Fruit fly (Drosophila melanogaster) whole organism, embryonic: Measurements from ENCODE around the gene CG4462.

Experiments used
- B-H2 ChIP-seq: fragments of 200-800 bp; sonication (Bioruptor generic); optimal IDR thresholded peaks from 2 replicates; lab custom pipeline; 2018; ENCODE audit warnings: missing biosample characterization, mild to moderate bottlenecking, missing genetic modification characterization
- Bgb ChIP-seq: fragments of 200-800 bp; sonication (Bioruptor generic); IDR thresholded peaks from 2 replicates; pipeline ENCODE4 v1.3.6; 2022; ENCODE audit warnings: missing biosample characterization, missing genetic modification characterization; ENCODE audit not compliant: partially characterized antibody
- CG1024 ChIP-seq: fragments of 200-800 bp; sonication (Bioruptor generic); IDR thresholded peaks from 2 replicates; pipeline ENCODE4 v1.3.6; 2022; ENCODE audit warnings: missing biosample characterization, missing genetic modification characterization
- CG11398 ChIP-seq: fragments of 200-800 bp; sonication (Bioruptor generic); optimal IDR thresholded peaks from 2 replicates; lab custom pipeline; 2016; ENCODE audit warnings: missing biosample characterization, missing genetic modification characterization
- CG12391 ChIP-seq: fragments of 200-800 bp; sonication (Bioruptor generic); optimal IDR thresholded peaks from 3 replicates; lab custom pipeline; 2018; ENCODE audit warnings: missing biosample characterization, mild to moderate bottlenecking, missing genetic modification characterization, moderate library complexity
- CG12942 ChIP-seq: fragments of 200-800 bp; sonication (Bioruptor generic); optimal IDR thresholded peaks from 3 replicates; lab custom pipeline; 2016; ENCODE audit warnings: missing biosample characterization, missing genetic modification characterization
- CG13624 ChIP-seq: fragments of 200-800 bp; sonication (Bioruptor generic); optimal IDR thresholded peaks from 2 replicates; lab custom pipeline; 2016; ENCODE audit warnings: missing biosample characterization, missing genetic modification characterization
- CG14667 ChIP-seq: fragments of 200-800 bp; sonication (Bioruptor generic); IDR thresholded peaks from 2 replicates; pipeline ENCODE4 v1.3.6; 2022; ENCODE audit warnings: missing biosample characterization, missing genetic modification characterization
- CG1602 ChIP-seq: fragments of 200-800 bp; sonication (Bioruptor generic); optimal IDR thresholded peaks from 3 replicates; lab custom pipeline; 2016; ENCODE audit warnings: missing biosample characterization, missing genetic modification characterization
- CG17829 ChIP-seq: fragments of 200-800 bp; optimal IDR thresholded peaks from 2 replicates; lab custom pipeline; 2019; ENCODE audit warnings: missing biosample characterization, mild to moderate bottlenecking, missing genetic modification characterization, moderate library complexity
- CG30431 ChIP-seq: fragments of 200-800 bp; sonication (Bioruptor generic); optimal IDR thresholded peaks from 2 replicates; lab custom pipeline; 2017; ENCODE audit warnings: missing biosample characterization, missing genetic modification characterization
- CG31224 ChIP-seq: fragments of 200-800 bp; sonication (Bioruptor generic); IDR thresholded peaks from 2 replicates; pipeline ENCODE4 v1.3.6; 2022; ENCODE audit warnings: missing biosample characterization, missing genetic modification characterization
- CG34422 ChIP-seq: fragments of 200-800 bp; sonication (Bioruptor generic); IDR thresholded peaks from 3 replicates; pipeline ENCODE4 v1.3.6; 2022; ENCODE audit warnings: missing biosample characterization, missing genetic modification characterization
- CG3995 ChIP-seq: fragments of 200-800 bp; sonication (Bioruptor generic); optimal IDR thresholded peaks from 3 replicates; lab custom pipeline; 2016; ENCODE audit warnings: missing biosample characterization, missing genetic modification characterization
- CG5180 ChIP-seq: fragments of 200-800 bp; sonication (Bioruptor generic); optimal IDR thresholded peaks from 3 replicates; lab custom pipeline; 2017; ENCODE audit warnings: missing biosample characterization, missing genetic modification characterization, mild to moderate bottlenecking, moderate library complexity, missing genetic modification reagents
- CG6813 ChIP-seq: fragments of 200-800 bp; sonication (Bioruptor generic); optimal IDR thresholded peaks from 2 replicates; lab custom pipeline; 2017; ENCODE audit warnings: missing biosample characterization, missing genetic modification characterization, mild to moderate bottlenecking, moderate library complexity, missing genetic modification reagents
- CG7556 ChIP-seq: fragments of 200-800 bp; sonication (Bioruptor generic); optimal IDR thresholded peaks from 2 replicates; lab custom pipeline; 2017; ENCODE audit warnings: missing biosample characterization, mild to moderate bottlenecking, missing genetic modification characterization
- CG7987 ChIP-seq: fragments of 200-800 bp; sonication (Bioruptor generic); optimal IDR thresholded peaks from 2 replicates; lab custom pipeline; 2018; ENCODE audit warnings: missing biosample characterization, mild to moderate bottlenecking, missing genetic modification characterization, moderate library complexity
- CG9876 ChIP-seq: fragments of 200-800 bp; sonication (Bioruptor generic); optimal IDR thresholded peaks from 2 replicates; lab custom pipeline; 2016; ENCODE audit warnings: missing biosample characterization, missing genetic modification characterization
- CTCF ChIP-seq: fragments of 200-800 bp; sonication (Bioruptor generic); optimal IDR thresholded peaks from 2 replicates; lab custom pipeline; 2017; ENCODE audit warnings: missing biosample characterization, mild to moderate bottlenecking, missing genetic modification characterization, moderate library complexity
- CoRest ChIP-seq: fragments of 200-800 bp; sonication (Bioruptor generic); optimal IDR thresholded peaks from 3 replicates; lab custom pipeline; 2018; ENCODE audit warnings: missing biosample characterization, mild to moderate bottlenecking, missing genetic modification characterization, moderate library complexity
- Dbx ChIP-seq: fragments of 200-800 bp; sonication (Bioruptor generic); IDR thresholded peaks from 3 replicates; pipeline ENCODE4 v1.3.6; 2022; ENCODE audit warnings: missing biosample characterization, missing genetic modification characterization
- Dll ChIP-seq: fragments of 200-800 bp; sonication (Bioruptor generic); IDR thresholded peaks from 4 replicates; pipeline ENCODE4 v1.3.6; 2022; ENCODE audit warnings: missing biosample characterization, missing genetic modification characterization; ENCODE audit not compliant: partially characterized antibody
- Doc3 ChIP-seq: fragments of 200-800 bp; sonication (Bioruptor generic); IDR thresholded peaks from 3 replicates; pipeline ENCODE4 v1.3.6; 2022; ENCODE audit warnings: missing biosample characterization, missing genetic modification characterization; ENCODE audit not compliant: partially characterized antibody
- ERR ChIP-seq: fragments of 200-800 bp; sonication (Bioruptor generic); optimal IDR thresholded peaks from 2 replicates; lab custom pipeline; 2016; ENCODE audit warnings: missing biosample characterization, missing genetic modification characterization
- HHEX ChIP-seq: fragments of 200-800 bp; sonication (Bioruptor generic); optimal IDR thresholded peaks from 3 replicates; lab custom pipeline; 2017; ENCODE audit warnings: missing biosample characterization, mild to moderate bottlenecking, missing genetic modification characterization, missing genetic modification reagents
- HLH3B ChIP-seq: fragments of 200-800 bp; sonication (Bioruptor generic); IDR thresholded peaks from 2 replicates; pipeline ENCODE4 v1.3.6; 2022; ENCODE audit warnings: missing biosample characterization, missing genetic modification characterization
- Hr51 ChIP-seq, 2 experiments: fragments of 200-800 bp; sonication (Bioruptor generic); optimal IDR thresholded peaks; 2 replicates in 1 of 2; 3 replicates in 1 of 2; lab custom pipeline; 2016 to 2018; ENCODE audit warnings: missing biosample characterization in 2 of 2, missing genetic modification characterization in 2 of 2, mild to moderate bottlenecking in 1 of 2, moderate library complexity in 1 of 2
- Hsf ChIP-seq: fragments of 200-800 bp; sonication (Bioruptor generic); optimal IDR thresholded peaks from 3 replicates; lab custom pipeline; 2016; ENCODE audit warnings: missing biosample characterization, missing genetic modification characterization
- MESR4 ChIP-seq: fragments of 200-800 bp; sonication (Bioruptor generic); optimal IDR thresholded peaks from 2 replicates; lab custom pipeline; 2018; ENCODE audit warnings: missing biosample characterization, mild to moderate bottlenecking, missing genetic modification characterization, moderate library complexity
- Taf1 ChIP-seq: fragments of 200-800 bp; sonication (Bioruptor generic); IDR thresholded peaks from 2 replicates; pipeline ENCODE4 v1.3.6; 2022; ENCODE audit warnings: missing biosample characterization, missing genetic modification characterization
- Tbp ChIP-seq: fragments of >200 bp; optimal IDR thresholded peaks from 2 replicates; lab custom pipeline; 2018; ENCODE audit warnings: missing biosample characterization, missing genetic modification characterization
- Trl ChIP-seq, 3 experiments: fragments of >200 bp in 2 of 3; fragments of 200-800 bp in 1 of 3; sonication (Bioruptor generic) in 1 of 3; optimal IDR thresholded peaks; 2 replicates in 1 of 3; 3 replicates in 2 of 3; lab custom pipeline; 2016 to 2017; ENCODE audit warnings: missing biosample characterization in 1 of 3, missing genetic modification characterization in 1 of 3
- ap ChIP-seq: fragments of 200-800 bp; sonication (Bioruptor generic); IDR thresholded peaks from 2 replicates; pipeline ENCODE4 v1.3.6; 2022; ENCODE audit warnings: missing biosample characterization, missing genetic modification characterization
- ara ChIP-seq: fragments of 200-800 bp; sonication (Bioruptor generic); IDR thresholded peaks from 2 replicates; pipeline ENCODE4 v1.3.6; 2022; ENCODE audit warnings: missing biosample characterization, missing genetic modification characterization
- bbx ChIP-seq: fragments of 200-800 bp; sonication (Bioruptor generic); IDR thresholded peaks from 2 replicates; pipeline ENCODE4 v1.3.6; 2022; ENCODE audit warnings: missing biosample characterization, missing genetic modification characterization; ENCODE audit not compliant: partially characterized antibody
- dm ChIP-seq: fragments of 200-800 bp; sonication (Bioruptor generic); optimal IDR thresholded peaks from 3 replicates; lab custom pipeline; 2016; ENCODE audit warnings: missing biosample characterization, missing genetic modification characterization
- dpn ChIP-seq, 2 experiments: fragments of 200-800 bp; sonication (Bioruptor generic); optimal IDR thresholded peaks; 3 replicates each; lab custom pipeline; 2016; ENCODE audit warnings: missing biosample characterization in 2 of 2, missing genetic modification characterization in 2 of 2
- her ChIP-seq: fragments of 200-800 bp; sonication (Bioruptor generic); optimal IDR thresholded peaks from 2 replicates; lab custom pipeline; 2016; ENCODE audit warnings: missing biosample characterization, missing genetic modification characterization
- lab ChIP-seq: fragments of 200-800 bp; sonication (Bioruptor generic); optimal IDR thresholded peaks from 3 replicates; lab custom pipeline; 2017; ENCODE audit warnings: missing biosample characterization, missing genetic modification characterization, mild to moderate bottlenecking, moderate library complexity, missing genetic modification reagents
- otp ChIP-seq: fragments of 200-800 bp; sonication (Bioruptor generic); IDR thresholded peaks from 3 replicates; pipeline ENCODE4, ENCODE4 v1.3.6; 2022; ENCODE audit warnings: missing biosample characterization, missing genetic modification characterization
- p53 ChIP-seq: fragments of 200-800 bp; sonication (Bioruptor generic); optimal IDR thresholded peaks from 2 replicates; lab custom pipeline; 2016; ENCODE audit warnings: missing biosample characterization, missing genetic modification characterization
- pb ChIP-seq: fragments of 200-800 bp; sonication (Bioruptor generic); optimal IDR thresholded peaks from 3 replicates; lab custom pipeline; 2016; ENCODE audit warnings: missing biosample characterization, missing genetic modification characterization
- phol ChIP-seq: fragments of 200-800 bp; sonication (Bioruptor generic); optimal IDR thresholded peaks from 3 replicates; lab custom pipeline; 2018; ENCODE audit warnings: missing biosample characterization, mild to moderate bottlenecking, missing genetic modification characterization, moderate library complexity
- repo ChIP-seq: fragments of 200-800 bp; sonication (Bioruptor generic); optimal IDR thresholded peaks from 2 replicates; lab custom pipeline; 2016; ENCODE audit warnings: missing biosample characterization, missing genetic modification characterization
- sisA ChIP-seq: fragments of 200-800 bp; sonication (Bioruptor generic); IDR thresholded peaks from 2 replicates; pipeline ENCODE4 v1.3.6; 2022; ENCODE audit warnings: missing biosample characterization, missing genetic modification characterization
- slbo ChIP-seq: fragments of 200-800 bp; sonication (Bioruptor generic); IDR thresholded peaks from 2 replicates; pipeline ENCODE4 v1.3.6; 2022; ENCODE audit warnings: missing biosample characterization, missing genetic modification characterization
- zen ChIP-seq: fragments of 200-800 bp; sonication (Bioruptor generic); optimal IDR thresholded peaks from 3 replicates; lab custom pipeline; 2018; ENCODE audit warnings: missing biosample characterization, mild to moderate bottlenecking, missing genetic modification characterization, moderate library complexity
- zfh1 ChIP-seq: fragments of 200-800 bp; sonication (Bioruptor generic); IDR thresholded peaks from 3 replicates; pipeline ENCODE4 v1.3.6; 2022; ENCODE audit warnings: missing biosample characterization, missing genetic modification characterization

Gene CG4462

dm6 chr3R:19875118-19875887 lies 49.9 kb downstream of the CG4462 start, which contains the start of gene Mrp5 (continued):
- no peak for TF ChIP-seq repo
- no peak for TF ChIP-seq Tbp (GFP tag; lab: Kevin White, UChicago)
- peak in 1 of 2 experiments; percentile 40 for TF ChIP-seq Hr51 (GFP tag; optimal IDR thresholded peaks at IDR 0.05; lab: Kevin White, UChicago)
- TF ChIP-seq p53 (GFP tag; lab: Kevin White, UChicago) = no peak
- TF ChIP-seq HHEX (GFP tag; lab: Kevin White, UChicago) = peak; percentile 6
- peak; percentile 57; the same call in 2 of the 3 replicates for TF ChIP-seq CG34422
- TF ChIP-seq CG11398 (GFP tag; lab: Kevin White, UChicago) = no peak
- TF ChIP-seq MESR4 (GFP tag; lab: Kevin White, UChicago) = peak; percentile 39
- TF ChIP-seq otp = no peak
- 0 out of 2 replicates have a peak, but pooled peaks have one; percentile 36 for TF ChIP-seq Bgb (GFP tag; lab: Robert Waterston, UW)
- peak; percentile 26 to 46 for TF ChIP-seq dpn (GFP tag; optimal IDR thresholded peaks at IDR 0.05; lab: Kevin White, UChicago)
- TF ChIP-seq CG7987 (GFP tag; lab: Kevin White, UChicago) = peak; percentile 17
- peak; percentile 7 for TF ChIP-seq Hsf (GFP tag; lab: Kevin White, UChicago)
- TF ChIP-seq ara (GFP tag; lab: Robert Waterston, UW) = 0 out of 2 replicates have a peak, but pooled peaks have one; percentile 6
- no peak for TF ChIP-seq her
- peak; percentile 47 for TF ChIP-seq CG31224 (GFP tag; lab: Robert Waterston, UW)
- TF ChIP-seq Dbx = peak; percentile 46; the same call in 1 of the 3 replicates
- peak; percentile 80 for TF ChIP-seq slbo (GFP tag; lab: Robert Waterston, UW)
- no peak for TF ChIP-seq dm (GFP tag; lab: Kevin White, UChicago)
- TF ChIP-seq phol (tag; lab: Kevin White, UChicago) = peak; percentile 36
- TF ChIP-seq CG1024 (GFP tag; lab: Robert Waterston, UW) = peak; percentile 63; the same call in 1 of the 2 replicates
- no peak for TF ChIP-seq pb (GFP tag; lab: Kevin White, UChicago)
- peak; percentile 37 for TF ChIP-seq CG1602
- TF ChIP-seq lab = peak; percentile 36
- no peak for TF ChIP-seq ERR (GFP tag; lab: Kevin White, UChicago)
- no peak for TF ChIP-seq Taf1 (GFP tag; lab: Robert Waterston, UW)
- TF ChIP-seq CG9876 = no peak
- no peak for TF ChIP-seq CG3995 (GFP tag; lab: Kevin White, UChicago)
- no peak for TF ChIP-seq Doc3
- TF ChIP-seq CG30431 (GFP tag; lab: Kevin White, UChicago) = peak; percentile 7
- peak; percentile 64 for TF ChIP-seq HLH3B
- peak; percentile 28; the same call in 1 of the 2 replicates for TF ChIP-seq ap (GFP tag; lab: Robert Waterston, UW)
- TF ChIP-seq CG12942 (GFP tag; lab: Kevin White, UChicago) = peak; percentile 23
- no peak for TF ChIP-seq zen (tag; lab: Kevin White, UChicago)
- peak; percentile 22 for TF ChIP-seq CoRest
- TF ChIP-seq CG17829 (tag; lab: Kevin White, UChicago) = peak; percentile 20
- 0 out of 4 replicates have a peak, but pooled peaks have one; percentile 18 for TF ChIP-seq Dll
- TF ChIP-seq CTCF = no peak
- no peak for TF ChIP-seq B-H2 (GFP tag; lab: Kevin White, UChicago)
- peak; percentile 35 for TF ChIP-seq CG6813 (GFP tag; lab: Kevin White, UChicago)
- peak; percentile 11 for TF ChIP-seq CG5180 (GFP tag; lab: Kevin White, UChicago)
- TF ChIP-seq CG7556 (GFP tag; lab: Kevin White, UChicago) = peak; percentile 42
- peak; percentile 39 for TF ChIP-seq CG12391
- peak; percentile 69 to 71 for TF ChIP-seq Trl (optimal IDR thresholded peaks at IDR 0.05; lab: Kevin White, UChicago)
- TF ChIP-seq Trl (GFP tag; optimal IDR thresholded peaks at IDR 0.05; lab: Kevin White, UChicago) = no peak
- TF ChIP-seq CG13624 (GFP tag; lab: Kevin White, UChicago) = peak; percentile 17
- 0 out of 2 replicates have a peak, but pooled peaks have one; percentile 16 for TF ChIP-seq CG14667
- peak; percentile 34; the same call in 1 of the 2 replicates for TF ChIP-seq bbx (GFP tag; lab: Robert Waterston, UW)
- TF ChIP-seq sisA (GFP tag; lab: Robert Waterston, UW) = peak; percentile 66
- peak; percentile 70 for TF ChIP-seq zfh1
